Worm (Caenorhabditis elegans) whole organism, L2 larva: ENCODE results near the gene srv-7.

Source experiments
- C34F6.9 ChIP-seq: fragments of 150-350 bp; optimal IDR thresholded peaks from 2 replicates; lab custom pipeline; 2014; ENCODE audit warnings: missing biosample characterization, missing genetic modification characterization
- F13H6.1 ChIP-seq: sonication (generic microtip); optimal IDR thresholded peaks from 2 replicates; lab custom pipeline; 2016; ENCODE audit warnings: missing genetic modification characterization, missing compliant biosample characterization
- R02D3.7 ChIP-seq: fragments of 150-350 bp; optimal IDR thresholded peaks from 2 replicates; lab custom pipeline; 2014; ENCODE audit warnings: missing biosample characterization, missing genetic modification characterization
- ZK546.5 ChIP-seq: sonication (generic microtip); optimal IDR thresholded peaks from 2 replicates; lab custom pipeline; 2017; ENCODE audit warnings: missing biosample characterization, missing genetic modification characterization
- alr-1 ChIP-seq: fragments of 150-350 bp; optimal IDR thresholded peaks from 2 replicates; lab custom pipeline; 2014; ENCODE audit warnings: missing biosample characterization, missing genetic modification characterization
- aly-2 ChIP-seq: fragments of 150-350 bp; optimal IDR thresholded peaks from 2 replicates; lab custom pipeline; 2014; ENCODE audit warnings: missing biosample characterization, missing genetic modification characterization
- ama-1 ChIP-seq: fragments of 150-350 bp; optimal IDR thresholded peaks from 2 replicates; lab custom pipeline; 2018; ENCODE audit warnings: inconsistent platforms
- blmp-1 ChIP-seq: sonication (generic microtip); optimal IDR thresholded peaks from 2 replicates; lab custom pipeline; 2017; ENCODE audit warnings: missing genetic modification characterization, mild to moderate bottlenecking, missing compliant biosample characterization, antibody characterized with exemption, moderate library complexity; ENCODE audit not compliant: insufficient read depth
- ceh-16 ChIP-seq: fragments of 150-350 bp; optimal IDR thresholded peaks from 2 replicates; lab custom pipeline; 2014; ENCODE audit warnings: missing biosample characterization, missing genetic modification characterization
- ceh-82 ChIP-seq: fragments of 150-350 bp; optimal IDR thresholded peaks from 2 replicates; lab custom pipeline; 2014; ENCODE audit warnings: missing biosample characterization, missing genetic modification characterization
- crh-2 ChIP-seq: sonication (generic microtip); optimal IDR thresholded peaks from 2 replicates; lab custom pipeline; 2017; ENCODE audit warnings: missing biosample characterization, missing genetic modification characterization
- dmd-4 ChIP-seq: sonication (generic microtip); optimal IDR thresholded peaks from 2 replicates; lab custom pipeline; 2017; ENCODE audit warnings: missing biosample characterization, missing genetic modification characterization
- egl-27 ChIP-seq: sonication (generic microtip); optimal IDR thresholded peaks from 3 replicates; lab custom pipeline; 2017; ENCODE audit warnings: missing biosample characterization, missing genetic modification reagents, missing genetic modification characterization
- elt-1 ChIP-seq: fragments of 150-350 bp; optimal IDR thresholded peaks from 2 replicates; lab custom pipeline; 2014; ENCODE audit warnings: missing biosample characterization, missing genetic modification characterization
- fos-1 ChIP-seq: fragments of 150-350 bp; optimal IDR thresholded peaks from 2 replicates; lab custom pipeline; 2014; ENCODE audit warnings: missing biosample characterization, missing genetic modification characterization
- gmeb-1 ChIP-seq: fragments of 150-350 bp; optimal IDR thresholded peaks from 2 replicates; lab custom pipeline; 2014; ENCODE audit warnings: missing biosample characterization, missing genetic modification characterization
- lin-11 ChIP-seq: fragments of 150-350 bp; sonication (generic microtip); optimal IDR thresholded peaks from 2 replicates; lab custom pipeline; 2014; ENCODE audit warnings: missing biosample characterization, missing genetic modification characterization, inconsistent platforms, mixed read lengths
- lin-13 ChIP-seq: fragments of 150-350 bp; optimal IDR thresholded peaks from 2 replicates; lab custom pipeline; 2014; ENCODE audit warnings: missing biosample characterization, missing genetic modification reagents, missing genetic modification characterization
- lin-39 ChIP-seq: fragments of 150-350 bp; optimal IDR thresholded peaks from 2 replicates; lab custom pipeline; 2014; ENCODE audit warnings: missing biosample characterization, missing genetic modification reagents, missing genetic modification characterization
- lsy-2 ChIP-seq, 2 experiments: fragments of 150-350 bp in 1 of 2; sonication (generic microtip) in 1 of 2; optimal IDR thresholded peaks; 2 replicates each; lab custom pipeline; 2014 to 2017; ENCODE audit warnings: missing biosample characterization in 2 of 2, missing genetic modification characterization in 2 of 2
- mab-5 ChIP-seq: fragments of 150-350 bp; optimal IDR thresholded peaks from 2 replicates; lab custom pipeline; 2014; ENCODE audit warnings: missing biosample characterization, missing genetic modification characterization
- mbf-1 ChIP-seq: sonication (generic microtip); optimal IDR thresholded peaks from 2 replicates; lab custom pipeline; 2017; ENCODE audit warnings: missing biosample characterization, missing genetic modification characterization
- mdl-1 ChIP-seq, 2 experiments: fragments of 150-350 bp in 1 of 2; sonication (generic microtip) in 1 of 2; optimal IDR thresholded peaks; 2 replicates each; lab custom pipeline; 2017; ENCODE audit warnings: missing biosample characterization in 2 of 2, missing genetic modification characterization in 2 of 2
- nhr-10 ChIP-seq: sonication (generic microtip); optimal IDR thresholded peaks from 2 replicates; lab custom pipeline; 2017; ENCODE audit warnings: missing biosample characterization, missing genetic modification characterization
- nhr-12 ChIP-seq: fragments of 150-350 bp; optimal IDR thresholded peaks from 2 replicates; lab custom pipeline; 2014; ENCODE audit warnings: missing biosample characterization, missing genetic modification characterization
- nhr-129 ChIP-seq: fragments of 150-350 bp; optimal IDR thresholded peaks from 2 replicates; lab custom pipeline; 2014; ENCODE audit warnings: missing biosample characterization, missing genetic modification characterization
- nhr-21 ChIP-seq: fragments of 150-350 bp; optimal IDR thresholded peaks from 2 replicates; lab custom pipeline; 2014; ENCODE audit warnings: missing biosample characterization, missing genetic modification characterization
- nhr-23 ChIP-seq: fragments of 150-350 bp; optimal IDR thresholded peaks from 2 replicates; lab custom pipeline; 2014; ENCODE audit warnings: missing biosample characterization, missing genetic modification reagents, missing genetic modification characterization
- nhr-25 ChIP-seq: fragments of 150-350 bp; sonication (generic microtip); optimal IDR thresholded peaks from 3 replicates; lab custom pipeline; 2014; ENCODE audit warnings: missing biosample characterization, missing genetic modification characterization
- nhr-77 ChIP-seq: fragments of 150-350 bp; optimal IDR thresholded peaks from 2 replicates; lab custom pipeline; 2014; ENCODE audit warnings: missing biosample characterization, missing genetic modification characterization
- peb-1 ChIP-seq: fragments of 150-350 bp; optimal IDR thresholded peaks from 2 replicates; lab custom pipeline; 2014; ENCODE audit warnings: missing biosample characterization, missing genetic modification characterization
- skn-1 ChIP-seq: sonication (generic microtip); optimal IDR thresholded peaks from 2 replicates; lab custom pipeline; 2017; ENCODE audit warnings: missing biosample characterization, missing genetic modification characterization
- sma-9 ChIP-seq, 2 experiments: fragments of 150-350 bp in 1 of 2; sonication (generic microtip) in 1 of 2; optimal IDR thresholded peaks; 2 replicates each; lab custom pipeline; 2014 to 2016; ENCODE audit warnings: missing genetic modification characterization in 2 of 2, mild to moderate bottlenecking in 1 of 2, missing biosample characterization in 1 of 2, missing compliant biosample characterization in 1 of 2, missing genetic modification reagents in 1 of 2, moderate library complexity in 1 of 2
- snpc-4 ChIP-seq: fragments of 150-350 bp; optimal IDR thresholded peaks from 2 replicates; lab custom pipeline; 2014; ENCODE audit warnings: missing biosample characterization, missing genetic modification characterization
- unc-62 ChIP-seq: fragments of 150-350 bp; optimal IDR thresholded peaks from 2 replicates; lab custom pipeline; 2014; ENCODE audit warnings: missing biosample characterization, missing genetic modification reagents, missing genetic modification characterization
- zag-1 ChIP-seq: fragments of 150-350 bp; optimal IDR thresholded peaks from 2 replicates; lab custom pipeline; 2014; ENCODE audit warnings: missing biosample characterization, missing genetic modification characterization
- ztf-1 ChIP-seq: fragments of 200-800 bp; sonication (Bioruptor generic); conservative IDR thresholded peaks from 2 replicates; pipeline ENCODE4 v1.3.6; 2022; ENCODE audit warnings: missing genetic modification characterization, missing compliant biosample characterization

srv-7 gene

ce11 chrX:5645606-5646005 is 2.2 kb downstream of the srv-7 start:
- TF ChIP-seq mdl-1 (tag; optimal IDR thresholded peaks at IDR 0.05; lab: Kevin White, UChicago) (peak; percentile 9 to 13), mab-5 (tag; lab: Kevin White, UChicago) (no peak), nhr-25 (tag; lab: Kevin White, UChicago) (peak; percentile 73), sma-9 (GFP tag; optimal IDR thresholded peaks at IDR 0.05; lab: Kevin White, UChicago) (peak; percentile 49), sma-9 (tag; optimal IDR thresholded peaks at IDR 0.05; lab: Kevin White, UChicago) (no peak), gmeb-1 (peak; percentile 22), nhr-21 (tag; lab: Kevin White, UChicago) (peak; percentile 81)

ce11 chrX:5644112-5644511 is 3.7 kb downstream of the srv-7 start:
- TF ChIP-seq nhr-25 (tag; lab: Kevin White, UChicago) (no peak), nhr-23 (tag; lab: Kevin White, UChicago) (no peak), skn-1 (tag; lab: Kevin White, UChicago) (no peak), C34F6.9 (tag; lab: Kevin White, UChicago) (no peak)

DNA sequence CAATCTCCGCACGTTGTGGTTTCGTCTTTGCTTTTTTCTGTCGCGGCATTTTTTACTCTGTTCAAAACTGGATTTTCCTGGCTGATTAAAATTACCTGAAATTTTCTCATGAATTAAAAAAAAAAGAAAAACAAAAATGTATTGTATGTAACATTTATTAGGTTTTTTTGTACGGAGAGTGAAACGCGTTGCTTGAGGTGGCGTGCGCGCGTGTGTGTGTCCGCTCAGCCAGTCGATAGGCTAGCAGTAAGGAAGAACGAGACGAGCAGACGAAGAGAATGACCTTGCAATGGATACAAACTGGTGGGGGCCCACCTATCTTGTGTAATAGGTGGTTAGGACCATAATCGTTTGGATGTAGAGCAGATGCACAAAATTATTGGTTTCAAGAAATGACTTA is 6.5 kb downstream of the srv-7 start, which contains the start of gene T22B7.4:
Gene T22B7.4, minus strand, starts transcription at position 101 of the 400 bp plus-strand sequence.
- TF ChIP-seq nhr-77 (tag; lab: Kevin White, UChicago) (no peak), ztf-1 (GFP tag; lab: Robert Waterston, UW) (no peak), nhr-129 (tag; lab: Kevin White, UChicago) (no peak)

DNA sequence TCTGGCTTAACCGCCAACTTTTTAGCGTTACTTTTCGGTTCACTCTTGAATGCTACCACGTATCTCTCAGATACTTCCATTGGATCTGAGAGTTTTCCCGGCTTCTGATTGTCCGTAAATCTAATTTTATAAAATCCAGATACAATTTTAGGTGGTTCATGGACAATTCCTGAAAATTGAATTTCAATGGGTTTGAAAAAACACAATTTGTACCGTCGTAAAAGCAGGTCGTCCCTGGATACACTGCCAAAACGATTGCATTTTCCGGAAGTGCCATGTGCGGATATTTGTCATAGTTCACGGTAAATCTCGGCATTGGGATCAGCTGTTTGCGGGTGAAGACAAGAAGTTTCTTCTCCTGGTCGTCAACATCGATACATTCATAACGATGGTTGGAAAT is 8.2 kb downstream of the srv-7 start:
- TF ChIP-seq lin-39 (tag; lab: Kevin White, UChicago) (no peak), R02D3.7 (tag; lab: Kevin White, UChicago) (no peak), lin-11 (no peak), nhr-25 (tag; lab: Kevin White, UChicago) (no peak), nhr-21 (tag; lab: Kevin White, UChicago) (no peak), mdl-1 (tag; optimal IDR thresholded peaks at IDR 0.05; lab: Kevin White, UChicago) (no peak), nhr-77 (tag; lab: Kevin White, UChicago) (no peak)

- TF ChIP-seq blmp-1 (tag; lab: Kevin White, UChicago) = no peak
- no peak for TF ChIP-seq lsy-2 (tag; optimal IDR thresholded peaks at IDR 0.05; lab: Kevin White, UChicago)
- no peak for TF ChIP-seq unc-62
- TF ChIP-seq egl-27 (tag; lab: Kevin White, UChicago) = no peak
- TF ChIP-seq fos-1 (tag; lab: Kevin White, UChicago) = peak; percentile 11
- TF ChIP-seq skn-1 (tag; lab: Kevin White, UChicago) = no peak
- TF ChIP-seq, all 48 proteins: peak for 1
Measured at ce11 chrX:5631626-5632025, 16.2 kb downstream of the srv-7 start, which contains the start of gene T22B7.8. T22B7.8 (plus strand) TSS chrX:5631926.

- no peak for TF ChIP-seq elt-1 (tag; lab: Kevin White, UChicago)
- no peak for TF ChIP-seq peb-1 (tag; lab: Kevin White, UChicago)
- TF ChIP-seq unc-62 = no peak
- no peak for TF ChIP-seq ceh-16 (tag; lab: Kevin White, UChicago)
- TF ChIP-seq crh-2 (tag; lab: Kevin White, UChicago) = no peak
- peak; percentile 27 for TF ChIP-seq sma-9 (GFP tag; optimal IDR thresholded peaks at IDR 0.05; lab: Kevin White, UChicago)
- TF ChIP-seq sma-9 (tag; optimal IDR thresholded peaks at IDR 0.05; lab: Kevin White, UChicago) = no peak
- TF ChIP-seq lin-13 (GFP tag; lab: Kevin White, UChicago) = no peak
- no peak for TF ChIP-seq ztf-1 (GFP tag; lab: Robert Waterston, UW)
- no peak for TF ChIP-seq dmd-4 (tag; lab: Kevin White, UChicago)
- peak; percentile 34 for TF ChIP-seq nhr-25 (tag; lab: Kevin White, UChicago)
- peak; percentile 55 for TF ChIP-seq mab-5 (tag; lab: Kevin White, UChicago)
- TF ChIP-seq gmeb-1 = no peak
- no peak for TF ChIP-seq mdl-1 (tag; optimal IDR thresholded peaks at IDR 0.05; lab: Kevin White, UChicago)
- no peak for TF ChIP-seq zag-1 (tag; lab: Kevin White, UChicago)
- TF ChIP-seq C34F6.9 (tag; lab: Kevin White, UChicago) = no peak
- no peak for TF ChIP-seq F13H6.1 (tag; lab: Kevin White, UChicago)
- TF ChIP-seq nhr-12 (tag; lab: Kevin White, UChicago) = no peak
- no peak for TF ChIP-seq nhr-10 (tag; lab: Kevin White, UChicago)
- TF ChIP-seq nhr-77 (tag; lab: Kevin White, UChicago) = no peak
- TF ChIP-seq aly-2 (tag; lab: Kevin White, UChicago) = no peak
- no peak for TF ChIP-seq nhr-23 (tag; lab: Kevin White, UChicago)
- no peak for TF ChIP-seq lin-39 (tag; lab: Kevin White, UChicago)
- TF ChIP-seq ZK546.5 (tag; lab: Kevin White, UChicago) = no peak
- TF ChIP-seq nhr-21 (tag; lab: Kevin White, UChicago) = peak; percentile 52
- no peak for TF ChIP-seq snpc-4 (tag; lab: Kevin White, UChicago)
- peak; percentile 46 for TF ChIP-seq blmp-1 (tag; lab: Kevin White, UChicago)
- TF ChIP-seq lin-11 = no peak
- TF ChIP-seq ama-1 (lab: Kevin White, UChicago) = no peak
- TF ChIP-seq mbf-1 = no peak
- peak; percentile 17 for TF ChIP-seq fos-1 (tag; lab: Kevin White, UChicago)
- no peak for TF ChIP-seq alr-1
- no peak for TF ChIP-seq ceh-82 (tag; lab: Kevin White, UChicago)
- TF ChIP-seq R02D3.7 (tag; lab: Kevin White, UChicago) = no peak
Measured at ce11 chrX:5631008-5631407, 16.8 kb downstream of the srv-7 start.
